Fruit fly (Drosophila melanogaster) Kc167 (cell line): ENCODE results near the gene CG6790.

ENCODE experiments used
- Myc ChIP-seq: fragments of >200 bp; optimal IDR thresholded peaks from 2 replicates; lab custom pipeline; 2017; ENCODE audit warnings: missing external identifiers
- Sin3A ChIP-seq: fragments of >200 bp; optimal IDR thresholded peaks from 2 replicates; lab custom pipeline; 2018; ENCODE audit warnings: missing external identifiers
- h ChIP-seq: fragments of >200 bp; optimal IDR thresholded peaks from 3 replicates; lab custom pipeline; 2018; ENCODE audit warnings: missing external identifiers
- insv ChIP-seq: fragments of >200 bp; optimal IDR thresholded peaks from 3 replicates; lab custom pipeline; 2018; ENCODE audit warnings: missing external identifiers
- psq ChIP-seq: fragments of >200 bp; optimal IDR thresholded peaks from 2 replicates; lab custom pipeline; 2017; ENCODE audit warnings: missing external identifiers

- TF ChIP-seq Sin3A (no peak), h (lab: Kevin White, UChicago) (no peak), Myc (lab: Kevin White, UChicago) (no peak), insv (no peak), psq (lab: Kevin White, UChicago) (no peak)
Observed at dm6 chr3R:11603136-11603535, 24.6 kb upstream of the CG6790 start.
